Fruit fly (Drosophila melanogaster): ENCODE results near the gene CG45078.

The CG45078 gene

DNA sequence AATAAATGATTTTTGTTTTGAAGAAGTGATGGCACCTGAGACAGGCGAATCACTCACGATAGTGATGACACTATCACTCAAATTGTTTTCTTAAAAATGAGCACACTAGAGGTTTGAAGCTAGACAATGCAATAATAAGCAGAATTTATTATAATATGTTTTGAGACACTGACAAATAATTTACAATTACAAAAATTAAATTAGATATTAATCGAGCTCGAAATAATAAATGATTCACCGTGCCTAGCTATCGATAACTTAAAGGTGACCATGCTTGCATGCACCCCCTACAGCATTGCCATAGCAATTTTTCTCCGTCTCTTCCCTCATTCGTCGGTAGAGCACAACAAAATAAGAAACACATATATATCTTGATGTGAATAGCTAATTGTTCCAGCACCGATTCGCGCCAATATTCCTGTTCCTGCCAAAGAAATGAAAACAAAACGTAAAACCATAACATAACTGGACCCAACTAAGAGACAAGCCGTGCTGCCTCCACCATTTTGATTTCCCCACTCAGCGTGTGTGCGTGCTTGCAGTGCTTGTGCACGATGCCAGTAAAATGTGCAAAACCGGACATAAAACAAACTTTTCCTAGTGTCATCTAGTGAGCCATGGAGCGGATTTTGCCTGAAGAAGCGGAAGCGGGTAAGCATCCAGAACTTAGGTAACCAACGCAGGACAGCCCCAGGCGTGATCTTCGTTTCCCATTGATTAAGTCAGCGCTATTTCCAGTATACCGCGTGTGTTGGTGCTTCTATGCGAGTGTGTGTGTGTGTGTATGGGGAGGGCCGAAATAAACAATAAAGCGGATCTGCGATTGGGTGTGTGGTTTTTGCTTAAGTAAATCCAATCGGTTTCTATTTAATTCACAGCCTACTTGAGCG, 16.0 kb downstream of the CG45078 start, which contains the start of the genes MED7 and Cap-H2 (continued):
- TF ChIP-seq Hr83 (GFP tag; optimal IDR thresholded peaks at IDR 0.05; ENCODE audit: poor library complexity, severe bottlenecking) (peak; percentile 55), Sp1 (GFP tag; optimal IDR thresholded peaks at IDR 0.05) (no peak), Mio (GFP tag; optimal IDR thresholded peaks at IDR 0.05) (no peak)

DNA sequence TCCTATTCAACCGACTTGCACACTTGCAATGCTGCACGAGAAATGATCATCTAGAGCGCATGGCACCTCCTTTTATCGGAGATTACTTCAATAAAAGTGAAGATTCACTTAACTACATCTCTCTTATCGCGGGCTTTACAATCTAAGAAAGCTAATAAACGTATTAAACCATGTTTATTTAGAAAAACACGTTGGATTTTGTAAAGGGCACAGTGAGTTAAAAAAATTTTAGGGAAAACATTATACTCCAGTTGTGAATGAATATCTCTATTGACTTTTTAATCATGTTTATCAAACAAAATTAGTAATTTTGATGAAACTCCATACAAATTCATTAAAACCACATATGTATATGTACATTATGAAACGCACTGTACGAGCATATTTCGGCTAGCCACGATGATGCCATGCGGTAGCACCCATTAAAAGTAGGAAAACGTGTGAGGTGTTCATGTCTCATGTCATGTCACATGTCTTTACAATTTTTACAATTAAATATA, 17.8 kb downstream of the CG45078 start, which contains the start of gene CG31272:
Gene CG31272, minus strand, starts transcription at position 51 of the 500 bp plus-strand sequence.
- TF ChIP-seq Dif (GFP tag; optimal IDR thresholded peaks at IDR 0.05; ENCODE audit: partially characterized antibody) (no peak), rgr (GFP tag; optimal IDR thresholded peaks at IDR 0.05) (no peak), h (GFP tag; optimal IDR thresholded peaks at IDR 0.05) (no peak), Abd-B (GFP tag; optimal IDR thresholded peaks at IDR 0.05) (no peak), foxo (GFP tag; optimal IDR thresholded peaks at IDR 0.05) (no peak), pan (optimal IDR thresholded peaks at IDR 0.05) (no peak), lola (GFP tag; optimal IDR thresholded peaks at IDR 0.05) (no peak), CrebA (GFP tag; optimal IDR thresholded peaks at IDR 0.05; ENCODE audit: borderline replicate concordance) (no peak), OdsH (GFP tag; optimal IDR thresholded peaks at IDR 0.05) (no peak), woc (GFP tag; optimal IDR thresholded peaks at IDR 0.05) (no peak), GATAd (GFP tag; optimal IDR thresholded peaks at IDR 0.05) (no peak), br (GFP tag; optimal IDR thresholded peaks at IDR 0.05) (no peak)

DNA sequence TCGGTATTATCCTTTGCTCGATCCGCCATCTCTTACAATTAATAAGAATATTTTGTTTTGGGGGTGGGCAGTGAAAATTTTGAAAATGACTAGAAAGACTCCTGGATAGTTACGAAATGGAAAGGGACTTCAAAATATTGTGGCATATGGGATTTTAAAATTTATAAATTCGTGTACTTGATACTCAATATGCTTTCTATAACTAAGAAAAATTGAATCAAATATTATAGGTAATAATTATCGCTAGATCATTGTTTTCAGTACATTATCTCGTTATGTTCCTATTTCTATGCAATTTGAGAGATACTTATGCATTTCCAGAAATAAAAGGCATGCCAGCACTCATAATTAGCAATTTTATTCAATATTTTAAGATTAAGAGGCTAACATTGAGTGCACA, 21.6 kb downstream of the CG45078 start, which contains the start of gene CG14691:
Gene CG14691, minus strand, starts transcription at position 101 of the 400 bp plus-strand sequence.
- TF ChIP-seq rgr (GFP tag; optimal IDR thresholded peaks at IDR 0.05) (no peak), OdsH (GFP tag; optimal IDR thresholded peaks at IDR 0.05) (no peak), Rel (GFP tag; optimal IDR thresholded peaks at IDR 0.05) (no peak), Rel (tag; optimal IDR thresholded peaks at IDR 0.05) (no peak), N (GFP tag; optimal IDR thresholded peaks at IDR 0.05) (no peak), foxo (GFP tag; optimal IDR thresholded peaks at IDR 0.05) (no peak), HLH106 (tag; optimal IDR thresholded peaks at IDR 0.05) (no peak), ey (GFP tag; optimal IDR thresholded peaks at IDR 0.05) (no peak), CG32264 (GFP tag; optimal IDR thresholded peaks at IDR 0.05) (no peak), Dfd (GFP tag; optimal IDR thresholded peaks at IDR 0.05) (no peak), woc (GFP tag; optimal IDR thresholded peaks at IDR 0.05) (no peak), tai (GFP tag; optimal IDR thresholded peaks at IDR 0.05) (no peak), CrebA (GFP tag; optimal IDR thresholded peaks at IDR 0.05; ENCODE audit: borderline replicate concordance) (no peak), Myc (optimal IDR thresholded peaks at IDR 0.05) (no peak), Mio (GFP tag; optimal IDR thresholded peaks at IDR 0.05) (no peak), brk (GFP tag; optimal IDR thresholded peaks at IDR 0.05) (no peak), Vsx2 (GFP tag; optimal IDR thresholded peaks at IDR 0.05; ENCODE audit: partially characterized antibody) (no peak), Hr83 (GFP tag; optimal IDR thresholded peaks at IDR 0.05; ENCODE audit: poor library complexity, severe bottlenecking) (no peak), GATAd (GFP tag; optimal IDR thresholded peaks at IDR 0.05) (no peak)

DNA sequence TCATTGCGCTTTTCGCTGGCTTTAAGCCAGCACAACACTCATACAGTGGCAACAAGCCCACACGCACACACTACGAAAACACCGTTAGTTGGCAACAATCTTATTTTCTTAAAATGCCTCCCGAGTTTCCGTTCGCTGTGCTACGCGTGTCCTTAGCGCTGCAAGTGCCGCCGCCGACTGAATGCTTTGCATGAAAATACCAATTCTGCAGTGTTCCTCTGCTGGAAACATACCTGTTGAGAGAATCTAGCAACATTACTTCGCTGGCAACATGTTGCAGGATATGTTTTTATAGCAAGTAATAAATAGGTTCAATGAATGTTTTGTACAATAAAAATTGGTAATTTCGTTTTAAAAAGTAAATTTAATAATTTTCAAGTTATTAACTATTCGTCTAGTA, 26.1 kb downstream of the CG45078 start, which contains the start of gene TkR86C:
Gene TkR86C, minus strand, starts transcription at position 168 of the 400 bp plus-strand sequence.
- no peak for TF ChIP-seq fru (GFP tag; optimal IDR thresholded peaks at IDR 0.05)

DNA sequence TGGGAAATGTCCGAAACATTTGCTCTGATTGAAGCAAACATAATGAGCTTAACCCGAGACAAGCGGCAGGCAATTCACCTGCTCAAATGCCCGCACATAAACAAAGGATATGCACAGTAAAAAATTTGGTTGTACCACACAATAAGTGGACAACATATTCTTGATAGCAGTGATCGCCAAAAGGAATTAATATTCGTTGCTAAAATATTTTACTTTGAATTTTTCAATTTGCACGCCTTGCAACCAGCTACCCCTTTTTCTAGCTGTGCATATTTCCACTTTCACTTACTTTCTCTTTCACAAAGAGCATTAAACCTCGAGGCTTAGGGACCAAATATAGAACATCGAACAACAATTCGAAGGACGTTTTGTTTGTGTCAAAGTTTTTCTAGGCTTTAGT, 29.5 kb downstream of the CG45078 start:
- TF ChIP-seq fru (GFP tag; optimal IDR thresholded peaks at IDR 0.05) (no peak), CG9705 (GFP tag; optimal IDR thresholded peaks at IDR 0.05) (no peak), Vsx2 (GFP tag; optimal IDR thresholded peaks at IDR 0.05; ENCODE audit: partially characterized antibody) (no peak), Sp1 (GFP tag; optimal IDR thresholded peaks at IDR 0.05) (no peak), HLH106 (tag; optimal IDR thresholded peaks at IDR 0.05) (no peak), psq (GFP tag; optimal IDR thresholded peaks at IDR 0.05) (no peak), Hr83 (GFP tag; optimal IDR thresholded peaks at IDR 0.05; ENCODE audit: poor library complexity, severe bottlenecking) (no peak), dl (GFP tag; optimal IDR thresholded peaks at IDR 0.05; ENCODE audit: insufficient read depth in 1 of 2, partially characterized antibody in 2 of 2) (no peak), br (GFP tag; optimal IDR thresholded peaks at IDR 0.05) (no peak), sage (GFP tag; optimal IDR thresholded peaks at IDR 0.05) (no peak), rgr (GFP tag; optimal IDR thresholded peaks at IDR 0.05) (no peak), Myc (optimal IDR thresholded peaks at IDR 0.05) (no peak), brk (GFP tag; optimal IDR thresholded peaks at IDR 0.05) (no peak), CG32264 (GFP tag; optimal IDR thresholded peaks at IDR 0.05) (no peak), dmrt93B (GFP tag; optimal IDR thresholded peaks at IDR 0.05) (no peak), jim (GFP tag; optimal IDR thresholded peaks at IDR 0.05) (no peak), CrebA (GFP tag; optimal IDR thresholded peaks at IDR 0.05; ENCODE audit: borderline replicate concordance) (no peak)
